Fruit fly (Drosophila melanogaster) whole organism, prepupa: ENCODE measurements around the gene CG15221.
A peak's percentile ranks its signal among the peaks of the same experiment; 100 is the strongest.

Experiments used
- Blimp-1 ChIP-seq: fragments of 200-800 bp; sonication (Bioruptor generic); optimal IDR thresholded peaks from 3 replicates; lab custom pipeline; 2017; ENCODE audit warnings: missing biosample characterization, missing genetic modification characterization, mild to moderate bottlenecking, moderate library complexity, missing genetic modification reagents
- CG10631 ChIP-seq: fragments of 200-800 bp; sonication (Bioruptor generic); optimal IDR thresholded peaks from 2 replicates; lab custom pipeline; 2016; ENCODE audit warnings: missing biosample characterization, missing genetic modification characterization
- CG11294 ChIP-seq: fragments of 200-800 bp; sonication (Bioruptor generic); IDR thresholded peaks from 2 replicates; pipeline ENCODE4 v1.3.6; 2022; ENCODE audit warnings: missing biosample characterization, missing genetic modification characterization
- CG11902 ChIP-seq: fragments of 200-800 bp; sonication (Bioruptor generic); optimal IDR thresholded peaks from 3 replicates; lab custom pipeline; 2016; ENCODE audit warnings: missing biosample characterization, missing genetic modification characterization
- CG15336 ChIP-seq: fragments of 200-800 bp; sonication (Bioruptor generic); IDR thresholded peaks from 2 replicates; pipeline ENCODE4 v1.3.6; 2022; ENCODE audit warnings: missing biosample characterization, missing genetic modification characterization
- CG1621 ChIP-seq: fragments of 200-800 bp; sonication (Bioruptor generic); optimal IDR thresholded peaks from 3 replicates; lab custom pipeline; 2018; ENCODE audit warnings: missing biosample characterization, mild to moderate bottlenecking, missing genetic modification characterization
- CG16779 ChIP-seq: fragments of 200-800 bp; sonication (Bioruptor generic); optimal IDR thresholded peaks from 3 replicates; lab custom pipeline; 2017; ENCODE audit warnings: missing biosample characterization, mild to moderate bottlenecking, missing genetic modification characterization
- CG3032 ChIP-seq: fragments of 200-800 bp; optimal IDR thresholded peaks from 2 replicates; lab custom pipeline; 2019; ENCODE audit warnings: missing biosample characterization, mild to moderate bottlenecking, missing genetic modification characterization, moderate library complexity
- CG31627 ChIP-seq: fragments of 200-800 bp; sonication (Bioruptor generic); optimal IDR thresholded peaks from 3 replicates; lab custom pipeline; 2016; ENCODE audit warnings: missing biosample characterization, missing genetic modification characterization
- CG32006 ChIP-seq: fragments of 200-800 bp; sonication (Bioruptor generic); optimal IDR thresholded peaks from 3 replicates; lab custom pipeline; 2017; ENCODE audit warnings: missing biosample characterization, mild to moderate bottlenecking, missing genetic modification characterization
- CG34406 ChIP-seq: fragments of 200-800 bp; sonication (Bioruptor generic); optimal IDR thresholded peaks from 3 replicates; lab custom pipeline; 2016; ENCODE audit warnings: missing biosample characterization, missing genetic modification characterization
- CG4318 ChIP-seq: fragments of 200-800 bp; sonication (Bioruptor generic); optimal IDR thresholded peaks from 3 replicates; lab custom pipeline; 2017; ENCODE audit warnings: missing biosample characterization, mild to moderate bottlenecking, missing genetic modification characterization
- CG6163 ChIP-seq: fragments of 200-800 bp; sonication (Bioruptor generic); IDR thresholded peaks from 3 replicates; pipeline ENCODE4 v1.3.6; 2022; ENCODE audit warnings: missing biosample characterization, missing genetic modification characterization
- CG7368 ChIP-seq: fragments of 200-800 bp; sonication (Bioruptor generic); optimal IDR thresholded peaks from 3 replicates; lab custom pipeline; 2016; ENCODE audit warnings: missing biosample characterization, missing genetic modification characterization
- CG8119 ChIP-seq: fragments of 200-800 bp; sonication (Bioruptor generic); IDR thresholded peaks from 3 replicates; pipeline ENCODE4 v1.3.6; 2022; ENCODE audit warnings: missing biosample characterization, missing genetic modification characterization
- CG8632 ChIP-seq: fragments of 200-800 bp; sonication (Bioruptor generic); optimal IDR thresholded peaks from 3 replicates; lab custom pipeline; 2016; ENCODE audit warnings: missing biosample characterization, missing genetic modification characterization
- CG9139 ChIP-seq: fragments of 200-800 bp; sonication (Bioruptor generic); optimal IDR thresholded peaks from 3 replicates; lab custom pipeline; 2017; ENCODE audit warnings: missing biosample characterization, mild to moderate bottlenecking, missing genetic modification characterization
- Eip78C ChIP-seq: fragments of 200-800 bp; sonication (Bioruptor generic); peaks from one replicate; lab custom pipeline; 2016; ENCODE audit warnings: missing biosample characterization, missing genetic modification characterization
- Eip93F ChIP-seq: fragments of 200-800 bp; sonication (Bioruptor generic); optimal IDR thresholded peaks from 2 replicates; lab custom pipeline; 2016; ENCODE audit warnings: missing biosample characterization, mild to moderate bottlenecking, missing genetic modification characterization
- Ets21C ChIP-seq: fragments of 200-800 bp; sonication (Bioruptor generic); optimal IDR thresholded peaks from 3 replicates; lab custom pipeline; 2016; ENCODE audit warnings: missing biosample characterization, missing genetic modification characterization
- Ets96B ChIP-seq: fragments of 200-800 bp; optimal IDR thresholded peaks from 2 replicates; lab custom pipeline; 2019; ENCODE audit warnings: missing biosample characterization, mild to moderate bottlenecking, missing genetic modification characterization, moderate library complexity
- Hr39 ChIP-seq: fragments of 200-800 bp; sonication (Bioruptor generic); optimal IDR thresholded peaks from 2 replicates; lab custom pipeline; 2016; ENCODE audit warnings: missing biosample characterization, missing genetic modification characterization
- OdsH ChIP-seq: fragments of 200-800 bp; sonication (Bioruptor generic); optimal IDR thresholded peaks from 3 replicates; lab custom pipeline; 2016; ENCODE audit warnings: missing biosample characterization, missing genetic modification characterization
- Smox ChIP-seq: fragments of 200-800 bp; sonication (Bioruptor generic); optimal IDR thresholded peaks from 3 replicates; lab custom pipeline; 2016; ENCODE audit warnings: missing biosample characterization, missing genetic modification characterization
- Sox102F ChIP-seq: fragments of 200-800 bp; sonication (Bioruptor generic); optimal IDR thresholded peaks from 2 replicates; lab custom pipeline; 2016; ENCODE audit warnings: missing biosample characterization, mild to moderate bottlenecking, missing genetic modification characterization
- Sox14 ChIP-seq: fragments of 200-800 bp; sonication (Bioruptor generic); optimal IDR thresholded peaks from 3 replicates; lab custom pipeline; 2016; ENCODE audit warnings: missing biosample characterization, missing genetic modification characterization
- Sox15 ChIP-seq: fragments of 200-800 bp; sonication (Bioruptor generic); optimal IDR thresholded peaks from 3 replicates; lab custom pipeline; 2016; ENCODE audit warnings: missing biosample characterization, missing genetic modification characterization
- achi ChIP-seq: fragments of 200-800 bp; sonication (Bioruptor generic); optimal IDR thresholded peaks from 3 replicates; lab custom pipeline; 2016; ENCODE audit warnings: missing biosample characterization, missing genetic modification characterization
- cyc ChIP-seq: fragments of 200-800 bp; sonication (Bioruptor generic); optimal IDR thresholded peaks from 3 replicates; lab custom pipeline; 2016; ENCODE audit warnings: missing biosample characterization, missing genetic modification characterization
- eg ChIP-seq: fragments of 200-800 bp; sonication (Bioruptor generic); IDR thresholded peaks from 3 replicates; pipeline ENCODE4 v1.3.6; 2022; ENCODE audit warnings: missing biosample characterization, missing genetic modification characterization
- esn ChIP-seq: fragments of 200-800 bp; sonication (Bioruptor generic); optimal IDR thresholded peaks from 2 replicates; lab custom pipeline; 2016; ENCODE audit warnings: missing biosample characterization, mild to moderate bottlenecking, missing genetic modification characterization, moderate library complexity
- fd59A ChIP-seq: fragments of 200-800 bp; sonication (Bioruptor generic); optimal IDR thresholded peaks from 2 replicates; lab custom pipeline; 2017; ENCODE audit warnings: missing biosample characterization, mild to moderate bottlenecking, missing genetic modification characterization, missing genetic modification reagents
- fd85E ChIP-seq: fragments of 200-800 bp; sonication (Bioruptor generic); optimal IDR thresholded peaks from 3 replicates; lab custom pipeline; 2016; ENCODE audit warnings: missing biosample characterization, missing genetic modification characterization
- fkh ChIP-seq: fragments of 200-800 bp; sonication (Bioruptor generic); optimal IDR thresholded peaks from 3 replicates; lab custom pipeline; 2017; ENCODE audit warnings: missing biosample characterization, mild to moderate bottlenecking, missing genetic modification characterization, moderate library complexity
- lz ChIP-seq: fragments of 200-800 bp; sonication (Bioruptor generic); optimal IDR thresholded peaks from 3 replicates; lab custom pipeline; 2016; ENCODE audit warnings: missing biosample characterization, missing genetic modification characterization
- net ChIP-seq: fragments of 200-800 bp; sonication (Bioruptor generic); optimal IDR thresholded peaks from 3 replicates; lab custom pipeline; 2016; ENCODE audit warnings: missing biosample characterization, missing genetic modification characterization
- pdm3 ChIP-seq: fragments of 200-800 bp; sonication (Bioruptor generic); optimal IDR thresholded peaks from 3 replicates; lab custom pipeline; 2016; ENCODE audit warnings: missing biosample characterization, missing genetic modification characterization
- spab ChIP-seq: fragments of 200-800 bp; sonication (Bioruptor generic); optimal IDR thresholded peaks from 2 replicates; lab custom pipeline; 2017; ENCODE audit warnings: missing biosample characterization, mild to moderate bottlenecking, missing genetic modification characterization, missing genetic modification reagents
- ss ChIP-seq, 2 experiments: fragments of 200-800 bp; sonication (Bioruptor generic); optimal IDR thresholded peaks; 2 replicates in 1 of 2; 3 replicates in 1 of 2; lab custom pipeline; 2017 to 2018; ENCODE audit warnings: mild to moderate bottlenecking in 2 of 2, missing biosample characterization in 2 of 2, missing genetic modification characterization in 2 of 2, moderate library complexity in 1 of 2
- topi ChIP-seq: fragments of 200-800 bp; sonication (Bioruptor generic); optimal IDR thresholded peaks from 3 replicates; lab custom pipeline; 2016; ENCODE audit warnings: missing biosample characterization, missing genetic modification characterization
- vri ChIP-seq: fragments of 200-800 bp; sonication (Bioruptor generic); optimal IDR thresholded peaks from 3 replicates; lab custom pipeline; 2016; ENCODE audit warnings: missing biosample characterization, mild to moderate bottlenecking, missing genetic modification characterization

Gene CG15221

DNA sequence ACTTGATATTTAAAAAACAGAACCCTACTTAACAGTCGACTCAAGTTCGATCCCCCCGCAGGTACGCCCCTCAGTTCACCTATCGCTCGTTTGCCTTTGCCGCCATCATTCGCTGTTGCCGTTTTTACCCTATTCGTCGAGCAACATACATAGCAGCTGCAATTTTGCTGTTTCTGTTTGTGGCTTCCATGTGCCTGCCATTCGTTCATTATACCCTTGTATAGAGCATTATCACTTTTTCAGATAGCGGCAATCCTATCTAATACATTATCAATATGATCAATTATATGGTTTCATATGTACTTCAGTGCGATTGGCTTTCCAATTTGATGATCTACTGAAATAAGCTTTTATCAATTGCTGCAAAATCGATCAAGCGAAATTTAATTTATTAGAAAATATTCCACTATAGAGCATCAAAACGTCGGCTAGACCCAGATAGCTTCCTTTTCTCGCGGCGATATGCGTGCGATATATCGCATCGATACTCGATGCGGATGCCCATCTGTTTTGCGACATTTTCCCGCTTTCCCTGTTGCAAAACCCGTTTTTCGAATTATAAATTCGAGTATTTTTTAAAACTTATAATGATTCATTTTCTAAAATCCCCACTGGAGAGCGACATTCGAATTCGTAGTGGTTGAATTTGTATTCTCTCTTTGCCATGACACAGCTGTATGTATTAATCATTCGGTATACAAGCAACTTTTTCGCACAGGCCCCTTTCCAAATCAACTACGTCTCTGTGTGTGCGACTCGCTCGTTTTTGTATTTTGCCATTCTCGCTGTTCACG lies 7.9 kb upstream of the CG15221 start (continued):
- peak; percentile 93 for TF ChIP-seq esn (GFP tag; lab: Kevin White, UChicago)
- TF ChIP-seq CG6163 = peak; percentile 93
- peak; percentile 85 for TF ChIP-seq CG11902 (GFP tag; lab: Kevin White, UChicago)
- peak; percentile 92 for TF ChIP-seq CG3032
- TF ChIP-seq eg (GFP tag; lab: Robert Waterston, UW) = peak; percentile 77
- peak; percentile 69 for TF ChIP-seq fd85E (GFP tag; lab: Kevin White, UChicago)
- peak; percentile 87 for TF ChIP-seq CG10631 (GFP tag; lab: Kevin White, UChicago)
- TF ChIP-seq OdsH = peak; percentile 92
- TF ChIP-seq CG8119 = peak; percentile 93
- TF ChIP-seq Ets21C (GFP tag; lab: Kevin White, UChicago) = peak; percentile 86
- peak; percentile 86 for TF ChIP-seq fd59A (GFP tag; lab: Kevin White, UChicago)
- peak; percentile 86 for TF ChIP-seq spab (GFP tag; lab: Kevin White, UChicago)
- peak; percentile 90 for TF ChIP-seq lz (GFP tag; lab: Kevin White, UChicago)
- TF ChIP-seq CG16779 (tag; lab: Kevin White, UChicago) = peak; percentile 81
- TF ChIP-seq CG32006 = peak; percentile 94
- TF ChIP-seq Blimp-1 (GFP tag; lab: Kevin White, UChicago) = peak; percentile 75
- peak; percentile 80 for TF ChIP-seq CG1621 (tag; lab: Kevin White, UChicago)
- peak; percentile 91 for TF ChIP-seq CG8632 (GFP tag; lab: Kevin White, UChicago)
- peak; percentile 89 for TF ChIP-seq Smox (GFP tag; lab: Kevin White, UChicago)
- peak; percentile 89 for TF ChIP-seq pdm3 (GFP tag; lab: Kevin White, UChicago)
- TF ChIP-seq, all 60 proteins: peak for 59

dm6 chrX:11716731-11717326 lies 7.2 kb upstream of the CG15221 start, which contains the start of gene prtp:
TSS of gene prtp (plus strand) at chrX:11716756.
- TF ChIP-seq Eip93F (GFP tag; lab: Kevin White, UChicago) (peak; percentile 80), Eip78C (GFP tag; lab: Kevin White, UChicago) (peak; percentile 57), CG1621 (tag; lab: Kevin White, UChicago) (peak; percentile 90), CG4318 (GFP tag; lab: Kevin White, UChicago) (no peak), net (GFP tag; lab: Kevin White, UChicago) (no peak), pdm3 (GFP tag; lab: Kevin White, UChicago) (no peak), CG9139 (GFP tag; lab: Kevin White, UChicago) (no peak), fd59A (GFP tag; lab: Kevin White, UChicago) (no peak), CG16779 (tag; lab: Kevin White, UChicago) (no peak)
- TF ChIP-seq, all 60 proteins: peak for 3

DNA sequence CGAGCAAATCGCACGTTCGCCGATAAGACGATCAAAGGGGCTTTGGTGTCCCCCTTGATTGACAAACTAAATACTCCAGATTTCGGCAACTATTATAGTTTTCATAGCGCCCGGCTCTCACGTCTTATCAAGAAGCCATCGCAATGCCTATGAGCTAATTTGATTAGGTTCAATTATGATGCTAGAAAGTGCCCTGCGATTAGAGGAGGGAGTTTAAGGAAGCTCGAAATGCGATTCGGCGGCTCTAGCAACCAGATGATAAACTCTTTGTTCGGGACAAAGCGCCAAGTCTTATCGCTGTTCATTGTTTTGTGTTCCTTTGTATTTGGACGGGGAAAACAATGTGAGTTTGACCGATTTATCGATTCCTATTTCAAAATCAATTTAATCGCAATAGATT lies 6.2 kb upstream of the CG15221 start:
- no peak for TF ChIP-seq CG34406 (GFP tag; lab: Kevin White, UChicago)
- no peak for TF ChIP-seq ss (GFP tag; optimal IDR thresholded peaks at IDR 0.05; lab: Kevin White, UChicago)
- no peak for TF ChIP-seq fkh (GFP tag; lab: Kevin White, UChicago)
- peak; percentile 56 for TF ChIP-seq Sox14 (GFP tag; lab: Kevin White, UChicago)
- peak; percentile 12 for TF ChIP-seq Eip78C (GFP tag; lab: Kevin White, UChicago)
- peak; percentile 71 for TF ChIP-seq vri (GFP tag; lab: Kevin White, UChicago)
- no peak for TF ChIP-seq CG11294 (GFP tag; lab: Robert Waterston, UW)
- no peak for TF ChIP-seq Sox102F
- TF ChIP-seq eg (GFP tag; lab: Robert Waterston, UW) = no peak
- TF ChIP-seq, all 60 proteins: peak for 3

DNA sequence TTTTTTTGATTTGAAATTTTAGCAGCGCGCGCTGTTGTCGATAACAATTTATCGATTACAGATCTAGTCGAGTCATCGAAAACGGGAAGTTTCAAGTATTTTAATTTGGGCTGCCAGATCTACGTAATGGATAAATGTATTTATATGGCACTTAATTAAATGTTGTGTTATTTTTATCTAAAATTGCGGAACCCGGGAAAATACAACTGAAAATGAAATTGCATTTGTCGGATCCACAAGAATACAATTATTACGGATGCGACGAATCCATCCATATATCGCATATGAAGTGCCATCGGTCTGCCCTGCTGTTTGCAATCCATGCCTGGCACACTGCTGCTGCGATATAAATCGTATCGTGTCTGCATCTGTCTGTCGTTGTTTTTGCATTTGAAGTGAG lies 3.9 kb upstream of the CG15221 start, which contains the start of gene Tango10:
Gene Tango10 (plus strand): TSS at position 108 of the 400 bp plus-strand sequence.
- TF ChIP-seq topi (GFP tag; lab: Kevin White, UChicago) (peak; percentile 60), fd85E (GFP tag; lab: Kevin White, UChicago) (no peak), CG3032 (peak; percentile 34), CG15336 (GFP tag; lab: Robert Waterston, UW) (no peak), achi (GFP tag; lab: Kevin White, UChicago) (peak; percentile 43), Ets21C (GFP tag; lab: Kevin White, UChicago) (peak; percentile 53), Ets96B (peak; percentile 32), CG11902 (GFP tag; lab: Kevin White, UChicago) (peak; percentile 47), ss (GFP tag; optimal IDR thresholded peaks at IDR 0.05; lab: Kevin White, UChicago) (no peak), Hr39 (GFP tag; lab: Kevin White, UChicago) (peak; percentile 71), CG10631 (GFP tag; lab: Kevin White, UChicago) (peak; percentile 74), Sox15 (GFP tag; lab: Kevin White, UChicago) (peak; percentile 16), eg (GFP tag; lab: Robert Waterston, UW) (peak; percentile 47), Smox (GFP tag; lab: Kevin White, UChicago) (no peak), spab (GFP tag; lab: Kevin White, UChicago) (no peak), CG31627 (GFP tag; lab: Kevin White, UChicago) (peak; percentile 70), CG34406 (GFP tag; lab: Kevin White, UChicago) (no peak), CG7368 (GFP tag; lab: Kevin White, UChicago) (peak; percentile 56), CG6163 (peak; percentile 39; the same call in 1 of the 3 replicates), Eip78C (GFP tag; lab: Kevin White, UChicago) (peak; percentile 41), cyc (peak; percentile 52), esn (GFP tag; lab: Kevin White, UChicago) (peak; percentile 62)
